Worm (Caenorhabditis elegans) whole organism, young adult: ENCODE measurements around the gene fbxb-99.
"Not testable (repeated sequence)": the region's sequence is repeated elsewhere in the genome, so short reads cannot be mapped to it uniquely, and the experiment has no call there.

Source experiments
- B0019.2 ChIP-seq: fragments of 200-800 bp; sonication (Bioruptor generic); conservative IDR thresholded peaks from 2 replicates; pipeline ENCODE4 v1.3.6; 2022; ENCODE audit warnings: missing genetic modification reagents, missing genetic modification characterization, missing compliant biosample characterization
- C06A6.2 ChIP-seq: fragments of 200-800 bp; sonication (Bioruptor generic); conservative IDR thresholded peaks from 2 replicates; pipeline ENCODE4 v1.3.6; 2022; ENCODE audit warnings: missing genetic modification characterization, missing compliant biosample characterization
- F33H1.4 ChIP-seq: fragments of 200-800 bp; sonication (Bioruptor generic); IDR thresholded peaks from 2 replicates; pipeline ENCODE4 v1.3.6; 2022; ENCODE audit warnings: missing genetic modification reagents, missing genetic modification characterization, missing compliant biosample characterization
- K11D2.4 ChIP-seq: fragments of 200-800 bp; sonication (Bioruptor generic); IDR thresholded peaks from 2 replicates; pipeline ENCODE4 v1.3.6; 2022; ENCODE audit warnings: missing genetic modification reagents, missing genetic modification characterization, missing compliant biosample characterization
- K12H6.12 ChIP-seq: fragments of 200-800 bp; sonication (Bioruptor generic); optimal IDR thresholded peaks from 2 replicates; lab custom pipeline; 2018; ENCODE audit warnings: mild to moderate bottlenecking, missing genetic modification characterization, missing compliant biosample characterization
- Y95B8A.8 ChIP-seq: fragments of 200-800 bp; sonication (Bioruptor generic); IDR thresholded peaks from 2 replicates; pipeline ENCODE4 v1.3.6; 2022; ENCODE audit warnings: missing genetic modification reagents, missing genetic modification characterization, missing compliant biosample characterization
- ZK185.1 ChIP-seq: sonication (generic microtip); optimal IDR thresholded peaks from 2 replicates; lab custom pipeline; 2016; ENCODE audit warnings: mild to moderate bottlenecking, missing genetic modification characterization, missing compliant biosample characterization; ENCODE audit not compliant: poor library complexity, severe bottlenecking
- aptf-2 ChIP-seq: fragments of 200-800 bp; sonication (Bioruptor generic); conservative IDR thresholded peaks from 2 replicates; pipeline ENCODE4 v1.3.6; 2022; ENCODE audit warnings: missing genetic modification reagents, missing genetic modification characterization, missing compliant biosample characterization
- athp-1 ChIP-seq: sonication (generic microtip); optimal IDR thresholded peaks from 2 replicates; lab custom pipeline; 2017; ENCODE audit warnings: mild to moderate bottlenecking, missing genetic modification characterization, missing compliant biosample characterization
- attf-5 ChIP-seq: fragments of 200-800 bp; sonication (Bioruptor generic); optimal IDR thresholded peaks from 2 replicates; lab custom pipeline; 2018; ENCODE audit warnings: mild to moderate bottlenecking, missing genetic modification characterization, missing compliant biosample characterization
- attf-6 ChIP-seq: fragments of 200-800 bp; sonication (Bioruptor generic); IDR thresholded peaks from 2 replicates; pipeline ENCODE4 v1.3.6; 2022; ENCODE audit warnings: missing genetic modification reagents, missing genetic modification characterization, missing compliant biosample characterization
- cebp-1 ChIP-seq, 2 experiments: fragments of 200-800 bp in 1 of 2; sonication (Bioruptor generic) in 1 of 2; sonication (generic microtip) in 1 of 2; IDR thresholded peaks in 1 of 2; optimal IDR thresholded peaks in 1 of 2; 2 replicates each; pipeline versions ENCODE4 v1.3.6 to Lab custom; 2017 to 2022; ENCODE audit warnings: missing compliant biosample characterization in 2 of 2, missing genetic modification characterization in 2 of 2, mild to moderate bottlenecking in 1 of 2, missing genetic modification reagents in 1 of 2, moderate library complexity in 1 of 2
- ceh-27 ChIP-seq: fragments of 200-800 bp; sonication (Bioruptor generic); optimal IDR thresholded peaks from 2 replicates; lab custom pipeline; 2018; ENCODE audit warnings: mild to moderate bottlenecking, missing genetic modification characterization, moderate library complexity, missing compliant biosample characterization
- die-1 ChIP-seq: sonication (generic microtip); optimal IDR thresholded peaks from 2 replicates; lab custom pipeline; 2016; ENCODE audit warnings: missing genotype, mild to moderate bottlenecking, missing genetic modification characterization, missing compliant biosample characterization
- efl-1 ChIP-seq: fragments of 150-350 bp; optimal IDR thresholded peaks from 2 replicates; lab custom pipeline; 2014; ENCODE audit warnings: missing biosample characterization, missing genetic modification reagents, missing genetic modification characterization
- ets-4 ChIP-seq: fragments of 200-800 bp; sonication (Bioruptor generic); optimal IDR thresholded peaks from 2 replicates; lab custom pipeline; 2018; ENCODE audit warnings: mild to moderate bottlenecking, missing genetic modification characterization, missing compliant biosample characterization
- let-526 ChIP-seq: fragments of 200-800 bp; sonication (Bioruptor generic); IDR thresholded peaks from 2 replicates; pipeline ENCODE4 v1.3.6; 2022; ENCODE audit warnings: missing genetic modification reagents, missing genetic modification characterization, missing compliant biosample characterization
- lin-26 ChIP-seq: fragments of 200-800 bp; sonication (Bioruptor generic); IDR thresholded peaks from 2 replicates; pipeline ENCODE4 v1.3.6; 2022; ENCODE audit warnings: missing genetic modification reagents, missing genetic modification characterization, missing compliant biosample characterization
- lin-40 ChIP-seq: sonication (generic microtip); optimal IDR thresholded peaks from 2 replicates; lab custom pipeline; 2016; ENCODE audit warnings: missing genetic modification characterization, mild to moderate bottlenecking, missing compliant biosample characterization, missing genotype, missing genetic modification reagents
- madf-6 ChIP-seq: fragments of 200-800 bp; sonication (Bioruptor generic); IDR thresholded peaks from 2 replicates; pipeline ENCODE4 v1.3.6; 2022; ENCODE audit warnings: missing genetic modification reagents, missing genetic modification characterization, missing compliant biosample characterization
- mcd-1 ChIP-seq: fragments of 200-800 bp; sonication (Bioruptor generic); IDR thresholded peaks from 2 replicates; pipeline ENCODE4 v1.3.6; 2022; ENCODE audit warnings: missing genetic modification reagents, missing genetic modification characterization, missing compliant biosample characterization
- nhr-120 ChIP-seq: fragments of 200-800 bp; sonication (Bioruptor generic); IDR thresholded peaks from 2 replicates; pipeline ENCODE4 v1.3.6; 2022; ENCODE audit warnings: missing genetic modification characterization, missing compliant biosample characterization
- nhr-179 ChIP-seq: sonication (generic microtip); optimal IDR thresholded peaks from 2 replicates; lab custom pipeline; 2016; ENCODE audit warnings: mild to moderate bottlenecking, missing genetic modification characterization, missing compliant biosample characterization
- nhr-80 ChIP-seq: sonication (generic microtip); optimal IDR thresholded peaks from 2 replicates; lab custom pipeline; 2016; ENCODE audit warnings: missing genetic modification characterization, missing compliant biosample characterization
- pbrm-1 ChIP-seq: fragments of 200-800 bp; sonication (Bioruptor generic); IDR thresholded peaks from 2 replicates; pipeline ENCODE4 v1.3.6; 2022; ENCODE audit warnings: missing genetic modification reagents, missing genetic modification characterization, missing compliant biosample characterization
- rec-8 ChIP-seq, 2 experiments: sonication (generic microtip); optimal IDR thresholded peaks; 2 replicates each; lab custom pipeline; 2016; ENCODE audit warnings: mild to moderate bottlenecking in 2 of 2, missing genetic modification characterization in 2 of 2, missing genetic modification reagents in 2 of 2, missing genotype in 2 of 2, missing biosample characterization in 1 of 2, missing compliant biosample characterization in 1 of 2, moderate library complexity in 1 of 2
- snpc-1.1 ChIP-seq: sonication (generic microtip); optimal IDR thresholded peaks from 2 replicates; lab custom pipeline; 2017; ENCODE audit warnings: missing genetic modification characterization, mild to moderate bottlenecking, missing compliant biosample characterization, antibody characterized with exemption, moderate library complexity, missing genotype, missing genetic modification reagents; ENCODE audit not compliant: insufficient read depth
- snpc-3.4 ChIP-seq: sonication (generic microtip); optimal IDR thresholded peaks from 2 replicates; lab custom pipeline; 2017; ENCODE audit warnings: missing genetic modification characterization, mild to moderate bottlenecking, missing compliant biosample characterization, antibody characterized with exemption, moderate library complexity, missing genotype, missing genetic modification reagents
- sptf-2 ChIP-seq: fragments of 200-800 bp; sonication (Bioruptor generic); optimal IDR thresholded peaks from 2 replicates; lab custom pipeline; 2018; ENCODE audit warnings: mild to moderate bottlenecking, missing genetic modification characterization, missing compliant biosample characterization
- tlf-1 ChIP-seq: fragments of 200-800 bp; sonication (Bioruptor generic); optimal IDR thresholded peaks from 2 replicates; lab custom pipeline; 2018; ENCODE audit warnings: mild to moderate bottlenecking, missing genetic modification characterization, missing compliant biosample characterization
- unc-130 ChIP-seq: sonication (generic microtip); optimal IDR thresholded peaks from 2 replicates; lab custom pipeline; 2016; ENCODE audit warnings: missing genetic modification reagents, missing genetic modification characterization, missing compliant biosample characterization
- zfh-2 ChIP-seq: fragments of 200-800 bp; sonication (Bioruptor generic); conservative IDR thresholded peaks from 2 replicates; pipeline ENCODE4 v1.3.6; 2022; ENCODE audit warnings: missing genetic modification reagents, missing genetic modification characterization, missing compliant biosample characterization

fbxb-99 gene

DNA sequence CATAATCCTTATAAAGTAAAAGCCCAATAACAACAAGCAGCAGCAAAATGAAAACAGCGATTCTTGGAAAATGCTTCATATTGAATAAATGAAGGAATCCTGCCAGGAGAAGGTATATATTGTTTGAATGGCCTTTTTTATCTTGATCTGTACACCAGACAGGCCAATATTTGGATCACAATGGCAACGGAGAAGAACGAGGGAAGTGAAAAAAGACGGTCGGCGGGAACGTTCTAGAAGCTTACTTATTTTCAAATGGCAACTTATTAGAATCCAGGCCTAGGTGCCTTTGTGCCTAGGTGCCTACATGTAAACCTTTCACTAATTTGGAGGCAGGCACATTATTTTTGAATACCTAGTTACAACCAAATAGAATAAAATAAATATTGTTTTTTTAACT lies 34.6 kb upstream of the fbxb-99 start, which contains the start of gene F54D10.8:
Gene F54D10.8 (minus strand): TSS at position 101 of the 400 bp plus-strand sequence.
- TF ChIP-seq C06A6.2 (GFP tag; lab: Robert Waterston, UW) (no peak), Y95B8A.8 (GFP tag; lab: Robert Waterston, UW) (no peak), snpc-3.4 (tag; lab: Kevin White, UChicago) (no peak), nhr-179 (no peak), K12H6.12 (tag; lab: Kevin White, UChicago) (no peak)

DNA sequence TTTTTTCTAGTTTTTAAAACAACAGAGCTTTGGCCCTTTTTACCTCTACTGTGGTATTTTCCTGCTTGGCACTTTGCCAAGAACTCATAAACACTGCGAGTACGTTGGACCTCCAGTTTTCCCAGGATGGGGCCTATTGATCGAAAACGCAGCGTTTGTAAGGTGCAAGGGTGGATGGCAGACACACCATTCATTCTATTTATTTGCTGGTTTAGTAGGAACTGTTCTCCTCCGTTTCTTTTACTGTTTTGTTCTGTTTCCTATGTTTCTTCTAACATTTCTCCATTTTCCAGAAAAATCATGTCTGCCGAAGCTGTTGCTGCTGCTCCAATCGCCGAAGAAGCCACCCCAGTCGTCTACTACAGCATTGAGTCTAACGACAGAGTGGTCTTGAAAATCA lies 30.6 kb upstream of the fbxb-99 start, which contains the start of gene skr-15:
Gene skr-15 (plus strand): TSS at position 301 of the 400 bp plus-strand sequence.
- no peak for TF ChIP-seq attf-6 (GFP tag; lab: Robert Waterston, UW)
- no peak for TF ChIP-seq sptf-2 (GFP tag; lab: Kevin White, UChicago)

DNA sequence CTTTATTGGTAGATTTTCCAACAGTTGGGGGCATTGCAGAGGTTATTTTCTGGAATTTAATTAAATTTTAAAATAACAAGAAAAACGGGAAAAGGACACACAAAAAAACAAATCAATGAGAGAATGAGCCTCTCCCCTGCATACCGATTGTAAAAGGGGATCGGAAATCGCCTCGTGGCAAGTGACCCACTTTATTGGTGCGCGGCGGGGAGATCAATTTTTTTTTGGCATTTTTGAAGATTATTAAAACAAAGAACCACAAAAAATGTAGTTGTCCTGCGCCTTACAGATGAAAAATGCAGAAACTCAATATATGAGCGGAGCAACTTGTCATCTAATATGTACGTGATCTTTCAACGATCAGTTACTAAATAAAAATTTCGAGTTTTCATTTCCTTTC lies 28.0 kb upstream of the fbxb-99 start, which contains the start of gene F54D10.7:
Gene F54D10.7 (minus strand): TSS at position 49 of the 400 bp plus-strand sequence.
- TF ChIP-seq snpc-1.1 (tag; lab: Kevin White, UChicago) = no peak
- TF ChIP-seq aptf-2 (GFP tag; lab: Robert Waterston, UW) = peak; percentile 86
- TF ChIP-seq efl-1 (GFP tag; lab: Kevin White, UChicago) = peak; percentile 63
- TF ChIP-seq madf-6 (GFP tag; lab: Robert Waterston, UW) = 0 out of 2 replicates have a peak, but pooled peaks have one; percentile 15

DNA sequence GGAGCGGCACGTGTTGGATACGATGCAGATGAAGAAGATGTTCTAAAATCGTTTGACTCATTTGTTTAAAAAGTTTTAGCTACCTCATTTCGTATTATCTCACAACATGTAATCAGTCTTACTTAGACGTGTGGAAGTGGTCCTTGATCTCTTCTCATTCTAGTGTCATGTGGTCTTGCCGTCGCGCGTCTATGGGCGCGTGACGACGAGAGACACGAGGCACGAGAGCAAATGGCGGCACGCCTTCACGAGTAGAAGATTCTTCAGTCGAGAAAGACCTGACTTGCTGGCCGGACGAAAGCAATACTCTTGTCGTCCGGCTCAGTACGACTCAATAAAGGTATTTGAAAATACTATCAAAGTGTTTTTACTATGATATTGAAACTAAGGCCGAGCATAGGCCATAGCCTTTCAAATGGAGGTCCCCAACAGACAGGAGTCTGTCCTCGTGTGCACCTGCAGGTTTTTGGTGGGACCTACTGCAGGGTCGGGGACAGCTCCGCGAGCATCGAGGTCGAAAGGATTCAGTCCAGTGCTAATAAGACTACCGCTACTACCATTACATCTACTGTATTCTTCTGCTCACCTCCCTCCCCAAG lies 23.1 kb upstream of the fbxb-99 start, which contains the start of gene fbxa-24:
Gene fbxa-24 (plus strand): TSS at position 276 of the 599 bp plus-strand sequence.
- 0 out of 2 replicates have a peak, but pooled peaks have one; percentile 25 for TF ChIP-seq let-526 (GFP tag; lab: Robert Waterston, UW)
- peak; percentile 29; the same call in 1 of the 2 replicates for TF ChIP-seq C06A6.2 (GFP tag; lab: Robert Waterston, UW)
- TF ChIP-seq K11D2.4 (GFP tag; lab: Robert Waterston, UW) = 0 out of 2 replicates have a peak, but pooled peaks have one; percentile 31
- not testable (repeated sequence) for TF ChIP-seq cebp-1 (GFP tag; IDR thresholded peaks at IDR 0.05; lab: Robert Waterston, UW)
- TF ChIP-seq cebp-1 (tag; optimal IDR thresholded peaks at IDR 0.05; lab: Kevin White, UChicago) = peak; percentile 12
- peak; percentile 35; the same call in 1 of the 2 replicates for TF ChIP-seq pbrm-1 (GFP tag; lab: Robert Waterston, UW)
- TF ChIP-seq ceh-27 (GFP tag; lab: Kevin White, UChicago) = peak; percentile 54
- peak; percentile 55 for TF ChIP-seq mcd-1
- TF ChIP-seq zfh-2 (GFP tag; lab: Robert Waterston, UW) = 0 out of 2 replicates have a peak, but pooled peaks have one; percentile 20

DNA sequence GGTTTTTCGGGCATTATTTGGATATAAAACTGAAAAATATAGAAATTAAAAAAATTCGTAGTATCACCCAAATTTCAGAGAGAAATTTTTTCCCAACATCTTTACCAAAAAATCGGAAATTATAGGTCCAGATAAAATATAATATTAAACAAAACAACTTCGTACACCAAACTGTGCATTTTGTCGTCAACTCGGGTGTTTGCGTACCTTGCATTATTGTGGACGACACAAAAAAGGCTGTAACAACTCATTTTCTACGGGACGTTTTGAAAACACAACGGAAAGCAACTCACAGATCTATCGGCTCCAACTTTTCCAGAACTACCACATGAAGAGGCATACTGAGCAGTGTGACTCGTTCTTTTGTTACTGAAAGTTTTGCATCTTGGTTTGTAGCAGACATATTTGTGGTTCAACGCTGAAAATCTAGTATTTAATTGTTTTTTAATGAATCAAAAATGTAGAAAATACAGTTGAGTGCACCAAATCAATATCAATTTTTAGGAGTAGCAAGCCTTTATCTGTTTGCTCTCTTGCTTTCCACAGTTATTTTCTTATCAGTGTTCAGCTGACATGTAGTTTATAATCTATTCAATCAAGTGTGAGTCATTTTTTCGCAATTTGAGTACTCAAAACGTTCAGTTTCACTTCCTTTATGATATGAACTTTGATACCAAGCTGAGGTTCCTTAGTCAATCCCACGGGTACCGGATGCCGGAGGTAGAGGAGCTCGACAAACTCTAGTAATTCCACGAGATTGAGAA lies 22.4 kb upstream of the fbxb-99 start:
- TF ChIP-seq ets-4 (GFP tag; lab: Kevin White, UChicago) (peak; percentile 13), nhr-80 (tag; lab: Kevin White, UChicago) (peak; percentile 71), tlf-1 (GFP tag; lab: Kevin White, UChicago) (no peak)
- TF ChIP-seq, all 124 proteins: peak for 2

DNA sequence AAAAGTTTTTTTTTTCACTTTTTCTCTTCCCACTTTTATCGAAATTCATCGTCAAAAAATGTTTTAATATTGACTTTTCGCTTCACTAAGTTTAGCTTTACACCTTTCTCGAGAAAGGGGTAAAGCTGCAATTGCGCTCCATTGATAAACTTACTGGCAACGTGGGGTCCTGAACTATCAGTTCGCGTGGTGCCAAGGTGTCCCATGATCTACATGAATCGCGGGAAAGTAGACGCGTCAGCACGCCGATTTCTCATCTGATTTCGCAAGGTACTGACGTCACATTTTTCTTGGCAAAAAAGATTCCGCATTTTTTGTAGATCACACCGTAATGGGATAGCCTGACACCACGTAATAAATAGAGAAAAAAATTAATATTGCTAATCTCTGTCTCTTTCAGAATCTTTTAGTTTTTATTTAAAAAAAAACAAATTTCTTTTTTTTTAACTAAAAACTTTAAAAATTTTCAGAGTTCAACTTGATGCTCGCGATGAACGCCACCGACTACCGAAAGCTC lies 18.6 kb upstream of the fbxb-99 start, which contains the start of gene lido-15:
Gene lido-15 (plus strand): TSS at position 467 of the 517 bp plus-strand sequence.
- TF ChIP-seq B0019.2 (GFP tag; lab: Robert Waterston, UW) (no peak), C06A6.2 (GFP tag; lab: Robert Waterston, UW) (no peak), lin-26 (GFP tag; lab: Robert Waterston, UW) (no peak), athp-1 (tag; lab: Kevin White, UChicago) (no peak), cebp-1 (GFP tag; IDR thresholded peaks at IDR 0.05; lab: Robert Waterston, UW) (no peak), cebp-1 (tag; optimal IDR thresholded peaks at IDR 0.05; lab: Kevin White, UChicago) (peak; percentile 39), lin-40 (tag; lab: Kevin White, UChicago) (no peak), die-1 (tag; lab: Kevin White, UChicago) (no peak), rec-8 (tag; optimal IDR thresholded peaks at IDR 0.05; lab: Kevin White, UChicago) (no peak), mcd-1 (0 out of 2 replicates have a peak, but pooled peaks have one; percentile 27), attf-5 (peak; percentile 5), ZK185.1 (no peak), unc-130 (no peak), F33H1.4 (GFP tag; lab: Robert Waterston, UW) (no peak), nhr-120 (GFP tag; lab: Robert Waterston, UW) (no peak)
